Comparison of ENCODE assay signal across 4 fruit fly cellular contexts in genomic region chrX:16205139-16205538, dm6.
A peak's percentile ranks its signal among the peaks of the same experiment; 100 is the strongest.
TF ChIP-seq lines count a peak whose summit lies in the region.

No protein-coding gene starts in this region.

- no peak for TF ChIP-seq CTCF in whole organism, embryonic (GFP tag; optimal IDR thresholded peaks at IDR 0.05; lab: Kevin White, UChicago)

TF ChIP-seq in whole organism, embryonic, 481 proteins besides CTCF, POLR2A, EP300 and RAD21 (continues in another document):
- TF ChIP-seq sima (GFP tag; optimal IDR thresholded peaks at IDR 0.05; lab: Kevin White, UChicago), result no peak
- no peak for TF ChIP-seq crp (GFP tag; optimal IDR thresholded peaks at IDR 0.05; lab: Kevin White, UChicago)
- TF ChIP-seq CG42726 (GFP tag; IDR thresholded peaks at IDR 0.05; lab: Robert Waterston, UW; ENCODE audit: partially characterized antibody), result no peak
- TF ChIP-seq ac (GFP tag; optimal IDR thresholded peaks at IDR 0.05; lab: Kevin White, UChicago), result no peak
- TF ChIP-seq luna (GFP tag; optimal IDR thresholded peaks at IDR 0.05; lab: Kevin White, UChicago), result no peak
- TF ChIP-seq Meics (GFP tag; optimal IDR thresholded peaks at IDR 0.05; lab: Kevin White, UChicago), result no peak
- TF ChIP-seq az2 (GFP tag; optimal IDR thresholded peaks at IDR 0.05; lab: Kevin White, UChicago), result no peak
- no peak for TF ChIP-seq MBD-R2 (GFP tag; IDR thresholded peaks at IDR 0.05; lab: Robert Waterston, UW)
- peak; percentile 29 for TF ChIP-seq CG12391 (tag; optimal IDR thresholded peaks at IDR 0.05; lab: Kevin White, UChicago)
- no peak for TF ChIP-seq lab (GFP tag; optimal IDR thresholded peaks at IDR 0.05; lab: Kevin White, UChicago)
- TF ChIP-seq Hsf (GFP tag; optimal IDR thresholded peaks at IDR 0.05; lab: Kevin White, UChicago), result no peak
- no peak for TF ChIP-seq CG10366 (GFP tag; IDR thresholded peaks at IDR 0.05; lab: Robert Waterston, UW)
- TF ChIP-seq CG16815 (GFP tag; optimal IDR thresholded peaks at IDR 0.05; lab: Kevin White, UChicago), result peak; percentile 4
- peak; percentile 24 for TF ChIP-seq CG8924 (tag; optimal IDR thresholded peaks at IDR 0.05; lab: Kevin White, UChicago)
- peak; percentile 5 for TF ChIP-seq trem (tag; optimal IDR thresholded peaks at IDR 0.05; lab: Kevin White, UChicago)
- no peak for TF ChIP-seq CG18011 (GFP tag; optimal IDR thresholded peaks at IDR 0.05; lab: Kevin White, UChicago)
- TF ChIP-seq sna (GFP tag; IDR thresholded peaks at IDR 0.05; lab: Robert Waterston, UW; ENCODE audit: partially characterized antibody), result no peak
- TF ChIP-seq CG33557 (GFP tag; optimal IDR thresholded peaks at IDR 0.05; lab: Kevin White, UChicago), result peak; percentile 15
- TF ChIP-seq br (optimal IDR thresholded peaks at IDR 0.05; lab: Kevin White, UChicago), result no peak
- no peak for TF ChIP-seq CG32767 (GFP tag; IDR thresholded peaks at IDR 0.05; lab: Robert Waterston, UW)
- TF ChIP-seq CG6683 (GFP tag; optimal IDR thresholded peaks at IDR 0.05; lab: Kevin White, UChicago), result no peak
- TF ChIP-seq CG8388 (GFP tag; optimal IDR thresholded peaks at IDR 0.05; lab: Kevin White, UChicago), result peak; percentile 2
- TF ChIP-seq CG17328 (GFP tag; IDR thresholded peaks at IDR 0.05; lab: Robert Waterston, UW), result no peak
- TF ChIP-seq dimm (GFP tag; IDR thresholded peaks at IDR 0.05; lab: Robert Waterston, UW), result no peak

TF ChIP-seq in whole organism, prepupa, 60 proteins besides CTCF, POLR2A, EP300 and RAD21 (continues in another document):
- no peak for TF ChIP-seq Hr39 (GFP tag; optimal IDR thresholded peaks at IDR 0.05; lab: Kevin White, UChicago)
- TF ChIP-seq fkh (GFP tag; optimal IDR thresholded peaks at IDR 0.05; lab: Kevin White, UChicago), result no peak
- no peak for TF ChIP-seq CG11762 (GFP tag; optimal IDR thresholded peaks at IDR 0.05; lab: Kevin White, UChicago; ENCODE audit: insufficient read depth)
- no peak for TF ChIP-seq Sox102F (GFP tag; optimal IDR thresholded peaks at IDR 0.05; lab: Kevin White, UChicago)
- no peak for TF ChIP-seq CG11902 (GFP tag; optimal IDR thresholded peaks at IDR 0.05; lab: Kevin White, UChicago)
- no peak for TF ChIP-seq salr (GFP tag; optimal IDR thresholded peaks at IDR 0.05; lab: Kevin White, UChicago)
- peak; percentile 33 for TF ChIP-seq CG6808 (GFP tag; optimal IDR thresholded peaks at IDR 0.05; lab: Kevin White, UChicago)
- no peak for TF ChIP-seq Ets21C (GFP tag; optimal IDR thresholded peaks at IDR 0.05; lab: Kevin White, UChicago)
- TF ChIP-seq pdm3 (GFP tag; optimal IDR thresholded peaks at IDR 0.05; lab: Kevin White, UChicago), result no peak
- TF ChIP-seq dsx (GFP tag; optimal IDR thresholded peaks at IDR 0.05; lab: Kevin White, UChicago; ENCODE audit: poor library complexity, severe bottlenecking), result no peak
- peak; percentile 5 for TF ChIP-seq OdsH (GFP tag; optimal IDR thresholded peaks at IDR 0.05; lab: Kevin White, UChicago)
- no peak for TF ChIP-seq vri (GFP tag; optimal IDR thresholded peaks at IDR 0.05; lab: Kevin White, UChicago)
- TF ChIP-seq CG6276 (GFP tag; optimal IDR thresholded peaks at IDR 0.05; lab: Kevin White, UChicago), result no peak
- no peak for TF ChIP-seq Hr4 (GFP tag; optimal IDR thresholded peaks at IDR 0.05; lab: Kevin White, UChicago)
- TF ChIP-seq Met (GFP tag; optimal IDR thresholded peaks at IDR 0.05; lab: Kevin White, UChicago), result peak; percentile 18
- TF ChIP-seq lz (GFP tag; optimal IDR thresholded peaks at IDR 0.05; lab: Kevin White, UChicago), result no peak
- no peak for TF ChIP-seq CG8319 (GFP tag; optimal IDR thresholded peaks at IDR 0.05; lab: Kevin White, UChicago)
- TF ChIP-seq CG31627 (GFP tag; optimal IDR thresholded peaks at IDR 0.05; lab: Kevin White, UChicago), result no peak
- TF ChIP-seq CG15336 (GFP tag; IDR thresholded peaks at IDR 0.05; lab: Robert Waterston, UW), result no peak
- TF ChIP-seq Eip93F (GFP tag; optimal IDR thresholded peaks at IDR 0.05; lab: Kevin White, UChicago), result no peak
- TF ChIP-seq CG9139 (GFP tag; optimal IDR thresholded peaks at IDR 0.05; lab: Kevin White, UChicago), result peak; percentile 3
- peak; percentile 24 for TF ChIP-seq CG10669 (GFP tag; optimal IDR thresholded peaks at IDR 0.05; lab: Kevin White, UChicago)
- TF ChIP-seq dac (GFP tag; optimal IDR thresholded peaks at IDR 0.05; lab: Kevin White, UChicago), result no peak
- TF ChIP-seq topi (GFP tag; optimal IDR thresholded peaks at IDR 0.05; lab: Kevin White, UChicago), result no peak

TF ChIP-seq in whole organism, pupa, 21 proteins besides CTCF, POLR2A, EP300 and RAD21:
- TF ChIP-seq CG17806 (tag; optimal IDR thresholded peaks at IDR 0.05; lab: Kevin White, UChicago) (peak; percentile 25), CG8301 (tag; optimal IDR thresholded peaks at IDR 0.05; lab: Kevin White, UChicago) (no peak), CG9948 (tag; optimal IDR thresholded peaks at IDR 0.05; lab: Kevin White, UChicago) (peak; percentile 24), Pif1A (GFP tag; optimal IDR thresholded peaks at IDR 0.05; lab: Kevin White, UChicago) (no peak), CG15710 (tag; optimal IDR thresholded peaks at IDR 0.05; lab: Kevin White, UChicago) (peak; percentile 30), Snoo (tag; optimal IDR thresholded peaks at IDR 0.05; lab: Kevin White, UChicago) (no peak), CG8159 (tag; optimal IDR thresholded peaks at IDR 0.05; lab: Kevin White, UChicago) (peak; percentile 56)

TF ChIP-seq in whole organism, wandering third instar larva, 38 proteins besides CTCF, POLR2A, EP300 and RAD21:
- no peak for TF ChIP-seq brk (GFP tag; optimal IDR thresholded peaks at IDR 0.05; lab: Kevin White, UChicago)
- TF ChIP-seq fru (GFP tag; optimal IDR thresholded peaks at IDR 0.05; lab: Kevin White, UChicago), result no peak
- TF ChIP-seq foxo (GFP tag; optimal IDR thresholded peaks at IDR 0.05; lab: Kevin White, UChicago), result peak in 1 of 2 experiments; percentile 22
- TF ChIP-seq Vsx2 (GFP tag; optimal IDR thresholded peaks at IDR 0.05; lab: Kevin White, UChicago; ENCODE audit: partially characterized antibody), result no peak
- peak; percentile 11 for TF ChIP-seq OdsH (GFP tag; optimal IDR thresholded peaks at IDR 0.05; lab: Kevin White, UChicago)
- peak; percentile 1 for TF ChIP-seq psq (GFP tag; optimal IDR thresholded peaks at IDR 0.05; lab: Kevin White, UChicago)
- no peak for TF ChIP-seq N (GFP tag; optimal IDR thresholded peaks at IDR 0.05; lab: Kevin White, UChicago)
- peak; percentile 29 for TF ChIP-seq HLH106 (tag; optimal IDR thresholded peaks at IDR 0.05; lab: Kevin White, UChicago)
- no peak for TF ChIP-seq Mio (GFP tag; optimal IDR thresholded peaks at IDR 0.05; lab: Kevin White, UChicago)
- no peak for TF ChIP-seq rgr (GFP tag; optimal IDR thresholded peaks at IDR 0.05; lab: Kevin White, UChicago)
- TF ChIP-seq Hr78 (GFP tag; optimal IDR thresholded peaks at IDR 0.05; lab: Kevin White, UChicago), result no peak
- TF ChIP-seq dmrt93B (GFP tag; optimal IDR thresholded peaks at IDR 0.05; lab: Kevin White, UChicago), result peak; percentile 20
- no peak for TF ChIP-seq dsf (GFP tag; optimal IDR thresholded peaks at IDR 0.05; lab: Kevin White, UChicago; ENCODE audit: borderline replicate concordance)
- TF ChIP-seq Sp1 (GFP tag; optimal IDR thresholded peaks at IDR 0.05; lab: Kevin White, UChicago), result peak; percentile 37
- no peak for TF ChIP-seq CG9705 (GFP tag; optimal IDR thresholded peaks at IDR 0.05; lab: Kevin White, UChicago)
- no peak for TF ChIP-seq Jra (GFP tag; optimal IDR thresholded peaks at IDR 0.05; lab: Kevin White, UChicago)
- no peak for TF ChIP-seq lola (GFP tag; optimal IDR thresholded peaks at IDR 0.05; lab: Kevin White, UChicago)
- no peak for TF ChIP-seq woc (GFP tag; optimal IDR thresholded peaks at IDR 0.05; lab: Kevin White, UChicago)
- no peak for TF ChIP-seq sv (GFP tag; optimal IDR thresholded peaks at IDR 0.05; lab: Kevin White, UChicago)
- no peak for TF ChIP-seq Rel (GFP tag; optimal IDR thresholded peaks at IDR 0.05; lab: Kevin White, UChicago)
- no peak for TF ChIP-seq Rel (tag; optimal IDR thresholded peaks at IDR 0.05; lab: Kevin White, UChicago)
- no peak for TF ChIP-seq h (GFP tag; optimal IDR thresholded peaks at IDR 0.05; lab: Kevin White, UChicago)
- no peak for TF ChIP-seq CG32264 (GFP tag; optimal IDR thresholded peaks at IDR 0.05; lab: Kevin White, UChicago)
- no peak for TF ChIP-seq Abd-B (GFP tag; optimal IDR thresholded peaks at IDR 0.05; lab: Kevin White, UChicago)
- no peak for TF ChIP-seq Myc (optimal IDR thresholded peaks at IDR 0.05; lab: Kevin White, UChicago)
- no peak for TF ChIP-seq Dif (GFP tag; optimal IDR thresholded peaks at IDR 0.05; lab: Kevin White, UChicago; ENCODE audit: partially characterized antibody)
- no peak for TF ChIP-seq ey (GFP tag; optimal IDR thresholded peaks at IDR 0.05; lab: Kevin White, UChicago)
- no peak for TF ChIP-seq Hnf4 (GFP tag; optimal IDR thresholded peaks at IDR 0.05; lab: Kevin White, UChicago)
- no peak for TF ChIP-seq jim (GFP tag; optimal IDR thresholded peaks at IDR 0.05; lab: Kevin White, UChicago)
- TF ChIP-seq pan (optimal IDR thresholded peaks at IDR 0.05; lab: Kevin White, UChicago), result no peak
- TF ChIP-seq Dfd (GFP tag; optimal IDR thresholded peaks at IDR 0.05; lab: Kevin White, UChicago), result no peak
- no peak for TF ChIP-seq usp (GFP tag; optimal IDR thresholded peaks at IDR 0.05; lab: Kevin White, UChicago)
